Worm (Caenorhabditis elegans) whole organism, late embryonic: ENCODE data around the gene ZK822.9.

Source experiments
- C38D4.7 ChIP-seq: fragments of 200-800 bp; sonication (Bioruptor generic); optimal IDR thresholded peaks from 2 replicates; lab custom pipeline; 2018; ENCODE audit warnings: mild to moderate bottlenecking, missing genetic modification characterization, moderate library complexity, missing compliant biosample characterization
- F13H6.1 ChIP-seq: sonication (generic microtip); optimal IDR thresholded peaks from 2 replicates; lab custom pipeline; 2016; ENCODE audit warnings: missing genetic modification characterization, missing compliant biosample characterization
- K09A11.1 ChIP-seq: sonication (generic microtip); optimal IDR thresholded peaks from 2 replicates; lab custom pipeline; 2017; ENCODE audit warnings: antibody characterized with exemption, mild to moderate bottlenecking, missing genetic modification characterization, missing compliant biosample characterization; ENCODE audit not compliant: insufficient read depth
- Y22D7AL.16 ChIP-seq: sonication (generic microtip); optimal IDR thresholded peaks from 2 replicates; lab custom pipeline; 2016; ENCODE audit warnings: missing genetic modification characterization, missing compliant biosample characterization
- ahr-1 ChIP-seq: sonication (generic microtip); optimal IDR thresholded peaks from 2 replicates; lab custom pipeline; 2016; ENCODE audit warnings: missing genetic modification characterization, missing compliant biosample characterization
- ceh-19 ChIP-seq: fragments of 200-800 bp; sonication (Bioruptor generic); optimal IDR thresholded peaks from 2 replicates; lab custom pipeline; 2018; ENCODE audit warnings: mild to moderate bottlenecking, missing genetic modification characterization, missing compliant biosample characterization
- ceh-24 ChIP-seq: sonication (generic microtip); optimal IDR thresholded peaks from 2 replicates; lab custom pipeline; 2016; ENCODE audit warnings: mild to moderate bottlenecking, missing genetic modification characterization, missing compliant biosample characterization
- ceh-31 ChIP-seq: sonication (generic microtip); optimal IDR thresholded peaks from 2 replicates; lab custom pipeline; 2016; ENCODE audit warnings: missing genetic modification characterization, missing compliant biosample characterization
- ceh-34 ChIP-seq: sonication (generic microtip); optimal IDR thresholded peaks from 2 replicates; lab custom pipeline; 2016; ENCODE audit warnings: mild to moderate bottlenecking, missing genetic modification characterization, missing compliant biosample characterization
- ceh-45 ChIP-seq: fragments of 200-800 bp; sonication (Bioruptor generic); IDR thresholded peaks from 2 replicates; pipeline ENCODE4 v1.3.6; 2022; ENCODE audit warnings: missing genetic modification reagents, missing genetic modification characterization, missing compliant biosample characterization
- ceh-48 ChIP-seq: sonication (generic microtip); optimal IDR thresholded peaks from 2 replicates; lab custom pipeline; 2016; ENCODE audit warnings: missing genetic modification characterization, inconsistent platforms, missing compliant biosample characterization
- ceh-6 ChIP-seq: fragments of 200-800 bp; sonication (Bioruptor generic); optimal IDR thresholded peaks from 2 replicates; lab custom pipeline; 2018; ENCODE audit warnings: mild to moderate bottlenecking, missing genetic modification characterization, missing compliant biosample characterization
- che-1 ChIP-seq: sonication (generic microtip); optimal IDR thresholded peaks from 2 replicates; lab custom pipeline; 2016; ENCODE audit warnings: mild to moderate bottlenecking, missing genetic modification characterization, missing compliant biosample characterization
- elt-2 ChIP-seq: sonication (generic microtip); optimal IDR thresholded peaks from 2 replicates; lab custom pipeline; 2016; ENCODE audit warnings: missing genetic modification reagents, missing genetic modification characterization, missing compliant biosample characterization
- elt-4 ChIP-seq: sonication (generic microtip); optimal IDR thresholded peaks from 2 replicates; lab custom pipeline; 2016; ENCODE audit warnings: missing genetic modification characterization, missing compliant biosample characterization
- fkh-6 ChIP-seq: sonication (generic microtip); optimal IDR thresholded peaks from 2 replicates; lab custom pipeline; 2016; ENCODE audit warnings: missing genetic modification characterization, missing compliant biosample characterization
- madf-2 ChIP-seq: sonication (generic microtip); optimal IDR thresholded peaks from 2 replicates; lab custom pipeline; 2017; ENCODE audit warnings: missing genetic modification characterization, missing compliant biosample characterization
- mec-3 ChIP-seq: sonication (generic microtip); optimal IDR thresholded peaks from 2 replicates; lab custom pipeline; 2016; ENCODE audit warnings: borderline replicate concordance, missing genetic modification characterization, missing compliant biosample characterization
- nhr-11 ChIP-seq: fragments of 150-350 bp; optimal IDR thresholded peaks from 2 replicates; lab custom pipeline; 2014; ENCODE audit warnings: missing biosample characterization, missing genetic modification characterization
- nhr-232 ChIP-seq: sonication (generic microtip); optimal IDR thresholded peaks from 2 replicates; lab custom pipeline; 2016; ENCODE audit warnings: missing genetic modification characterization, missing compliant biosample characterization
- npax-4 ChIP-seq: sonication (generic microtip); optimal IDR thresholded peaks from 2 replicates; lab custom pipeline; 2016; ENCODE audit warnings: missing genetic modification characterization, missing compliant biosample characterization
- odd-2 ChIP-seq: sonication (generic microtip); optimal IDR thresholded peaks from 2 replicates; lab custom pipeline; 2017; ENCODE audit warnings: antibody characterized with exemption, mild to moderate bottlenecking, missing genetic modification characterization, missing compliant biosample characterization
- pha-4 ChIP-seq: fragments of 150-350 bp; optimal IDR thresholded peaks from 2 replicates; lab custom pipeline; 2018; ENCODE audit warnings: missing biosample characterization, missing genetic modification reagents, missing genetic modification characterization
- pqm-1 ChIP-seq: sonication (generic microtip); optimal IDR thresholded peaks from 2 replicates; lab custom pipeline; 2016; ENCODE audit warnings: missing genetic modification characterization, missing compliant biosample characterization
- pros-1 ChIP-seq: fragments of 150-350 bp; optimal IDR thresholded peaks from 2 replicates; lab custom pipeline; 2014; ENCODE audit warnings: missing biosample characterization, missing genetic modification reagents, missing genetic modification characterization
- ref-2 ChIP-seq: sonication (generic microtip); optimal IDR thresholded peaks from 2 replicates; lab custom pipeline; 2016; ENCODE audit warnings: missing genetic modification characterization, missing compliant biosample characterization
- sdc-2 ChIP-seq: sonication (generic microtip); optimal IDR thresholded peaks from 2 replicates; lab custom pipeline; 2016; ENCODE audit warnings: missing genotype, missing genetic modification characterization, missing compliant biosample characterization
- syd-9 ChIP-seq: sonication (generic microtip); optimal IDR thresholded peaks from 2 replicates; lab custom pipeline; 2016; ENCODE audit warnings: mild to moderate bottlenecking, missing genetic modification characterization, moderate library complexity, missing compliant biosample characterization
- tbx-7 ChIP-seq: sonication (generic microtip); optimal IDR thresholded peaks from 2 replicates; lab custom pipeline; 2016; ENCODE audit warnings: missing genotype, missing genetic modification characterization, missing compliant biosample characterization
- unc-3 ChIP-seq, 2 experiments: fragments of 200-800 bp in 1 of 2; sonication (Bioruptor generic) in 1 of 2; sonication (generic microtip) in 1 of 2; conservative IDR thresholded peaks in 1 of 2; optimal IDR thresholded peaks in 1 of 2; 2 replicates each; pipeline versions ENCODE4 v1.3.6 to Lab custom; 2016 to 2022; ENCODE audit warnings: missing compliant biosample characterization in 2 of 2, missing genetic modification characterization in 2 of 2, missing genetic modification reagents in 1 of 2
- unc-55 ChIP-seq: sonication (generic microtip); optimal IDR thresholded peaks from 2 replicates; lab custom pipeline; 2017; ENCODE audit warnings: missing biosample characterization, missing genetic modification reagents, missing genetic modification characterization
- zip-5 ChIP-seq: sonication (generic microtip); optimal IDR thresholded peaks from 2 replicates; lab custom pipeline; 2016; ENCODE audit warnings: missing genetic modification characterization, missing compliant biosample characterization
- ztf-16 ChIP-seq: sonication (generic microtip); optimal IDR thresholded peaks from 2 replicates; lab custom pipeline; 2017; ENCODE audit warnings: missing genetic modification characterization, missing compliant biosample characterization

The ZK822.9 gene

DNA sequence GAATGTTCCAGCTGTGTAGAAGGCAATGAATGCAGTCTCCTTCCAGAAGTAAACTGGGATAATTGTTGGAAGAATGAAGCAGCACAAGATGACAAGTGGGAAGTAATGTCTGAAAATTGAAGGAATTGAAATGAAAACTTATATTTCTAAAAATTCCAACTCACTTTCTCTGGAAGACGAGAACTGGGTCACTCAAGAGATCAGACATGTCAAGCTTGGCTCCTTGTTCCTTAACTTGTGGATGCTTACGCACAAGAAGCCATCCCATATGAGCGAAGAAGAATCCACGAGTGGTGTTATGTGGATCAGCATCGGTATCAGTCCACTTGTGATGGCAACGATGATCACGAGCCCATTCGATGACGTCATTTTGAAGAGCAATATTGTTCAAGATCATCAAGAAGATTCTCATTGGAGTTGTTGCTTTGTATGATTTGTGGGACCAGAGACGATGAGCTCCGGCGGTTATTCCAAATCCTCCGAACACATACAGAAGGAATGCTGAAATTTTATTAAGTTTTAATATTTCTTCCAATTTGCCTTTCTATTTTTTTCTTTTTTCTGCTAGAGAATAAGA is 1.4 kb upstream of the ZK822.9 start:
- TF ChIP-seq ahr-1 (tag; lab: Kevin White, UChicago) (no peak), nhr-11 (tag; lab: Kevin White, UChicago) (no peak)

DNA sequence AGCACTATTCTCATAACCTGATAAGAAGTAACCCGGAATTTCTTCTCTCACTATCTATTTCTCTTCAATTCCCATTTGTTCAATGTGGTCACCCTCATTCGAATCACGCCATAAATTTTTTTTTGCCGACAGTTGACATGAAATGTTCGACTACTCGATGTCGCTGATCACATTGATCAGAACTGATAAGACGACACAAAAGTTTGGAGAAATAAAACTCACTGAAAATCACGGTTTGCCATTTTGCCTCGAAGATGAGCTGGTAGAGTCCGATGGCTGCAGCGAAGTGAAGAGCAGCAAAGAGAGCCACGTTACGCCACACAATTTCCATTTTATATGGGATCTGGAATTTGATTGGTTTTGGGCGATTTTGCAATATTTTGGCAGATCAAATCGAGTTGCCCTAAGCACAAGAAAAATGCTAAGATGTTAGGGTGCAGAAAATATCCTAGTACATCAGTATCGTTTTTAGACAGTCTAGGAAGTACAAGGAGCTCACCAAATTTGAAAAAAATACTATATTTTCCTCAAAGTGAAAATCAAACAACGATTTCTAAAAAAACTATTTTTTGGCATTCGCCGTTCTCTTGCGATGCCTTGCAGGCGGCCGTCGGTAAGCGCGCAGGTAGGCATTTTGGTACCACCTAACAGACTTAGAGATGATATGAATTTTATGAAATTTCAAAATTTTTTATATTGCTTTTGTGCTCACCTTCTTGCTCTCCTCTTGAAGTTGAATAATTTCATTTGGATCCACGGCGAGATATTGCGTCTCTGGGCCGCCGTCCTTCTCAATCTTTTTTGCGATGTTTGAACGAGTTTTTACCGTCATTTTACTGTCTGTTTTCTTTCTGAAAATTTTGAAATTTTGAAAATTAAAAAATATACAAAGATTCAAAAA is 660 bp upstream of the ZK822.9 start, which contains the start of gene fat-6:
Gene fat-6 (minus strand): TSS at position 851 of the 901 bp plus-strand sequence.
- TF ChIP-seq nhr-232 (tag; lab: Kevin White, UChicago) (no peak), elt-2 (tag; lab: Kevin White, UChicago) (peak; percentile 31), tbx-7 (tag; lab: Kevin White, UChicago) (no peak)

DNA sequence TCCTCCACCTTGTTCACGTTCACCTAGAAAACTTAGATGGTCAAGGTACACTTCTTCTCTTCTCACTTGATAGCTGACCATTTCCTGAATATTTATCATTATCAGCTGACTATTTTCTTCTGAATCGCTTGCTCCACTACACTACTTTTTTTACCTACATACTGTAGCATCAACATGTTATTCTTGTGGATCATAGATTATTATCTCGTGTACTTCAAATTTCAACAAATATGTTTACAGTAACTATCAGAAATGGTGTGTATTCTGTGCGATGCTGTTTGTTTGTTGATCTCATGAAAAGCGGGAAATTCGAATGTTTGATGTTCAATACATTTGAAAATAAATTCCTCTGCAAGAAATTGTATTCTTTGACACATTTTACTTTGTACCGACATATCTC is 1.2 kb downstream of the ZK822.9 start, which contains the start of gene ZK822.10:
Gene ZK822.10 (plus strand): TSS at position 231 of the 400 bp plus-strand sequence.
- TF ChIP-seq elt-2 (tag; lab: Kevin White, UChicago) (no peak), ceh-45 (GFP tag; lab: Robert Waterston, UW) (no peak), che-1 (tag; lab: Kevin White, UChicago) (no peak), pros-1 (tag; lab: Kevin White, UChicago) (no peak), npax-4 (tag; lab: Kevin White, UChicago) (no peak), syd-9 (tag; lab: Kevin White, UChicago) (no peak), ztf-16 (tag; lab: Kevin White, UChicago) (no peak), ceh-34 (tag; lab: Kevin White, UChicago) (no peak), K09A11.1 (tag; lab: Kevin White, UChicago) (no peak), tbx-7 (tag; lab: Kevin White, UChicago) (no peak), ceh-6 (GFP tag; lab: Kevin White, UChicago) (no peak), ceh-48 (tag; lab: Kevin White, UChicago) (no peak)

DNA sequence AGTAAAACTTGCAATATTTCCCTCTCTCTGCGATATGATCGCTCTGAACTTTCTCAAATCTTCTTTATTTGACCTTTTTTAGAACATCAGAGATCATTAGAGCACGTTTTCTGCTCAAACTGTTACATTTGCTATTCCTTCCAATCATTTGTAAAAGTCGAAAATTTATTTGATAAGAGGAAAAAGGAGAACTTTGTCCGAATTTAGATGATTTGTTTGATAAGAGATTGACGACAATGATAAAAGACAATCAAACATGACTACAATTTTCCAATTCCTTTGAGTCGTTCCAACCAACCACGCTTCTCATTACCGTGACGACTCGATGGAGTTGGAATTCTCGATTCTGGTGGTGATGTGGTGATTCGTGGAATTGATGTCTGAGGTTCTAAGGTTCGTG is 2.1 kb downstream of the ZK822.9 start:
- peak; percentile 20 for TF ChIP-seq elt-2 (tag; lab: Kevin White, UChicago)
- no peak for TF ChIP-seq unc-3 (GFP tag; conservative IDR thresholded peaks at IDR 0.05; lab: Robert Waterston, UW)
- TF ChIP-seq unc-3 (tag; optimal IDR thresholded peaks at IDR 0.05; lab: Kevin White, UChicago) = no peak
- no peak for TF ChIP-seq F13H6.1
- no peak for TF ChIP-seq zip-5 (tag; lab: Kevin White, UChicago)
- no peak for TF ChIP-seq ceh-31 (tag; lab: Kevin White, UChicago)
- TF ChIP-seq ceh-19 (GFP tag; lab: Kevin White, UChicago) = no peak
- no peak for TF ChIP-seq unc-55 (GFP tag; lab: Kevin White, UChicago)
- TF ChIP-seq, all 69 proteins: peak for 1

DNA sequence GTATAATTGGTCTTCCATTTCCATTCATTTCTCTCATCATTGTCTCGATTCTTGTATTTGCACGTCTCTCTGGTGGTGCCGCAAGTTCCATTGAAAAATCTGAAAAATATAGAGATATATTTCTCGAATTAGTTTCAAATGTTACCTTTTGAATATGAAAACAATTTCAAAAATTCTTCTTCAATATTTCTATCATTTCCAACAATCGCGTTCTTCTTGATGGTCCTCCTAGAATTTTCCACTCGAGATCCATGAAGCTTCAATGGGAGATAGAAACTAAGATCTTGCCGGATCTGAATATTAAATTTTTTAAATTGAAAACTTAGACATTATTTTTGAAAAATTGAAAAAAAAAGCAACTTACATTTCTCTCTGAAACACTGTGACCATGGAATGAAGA is 3.3 kb downstream of the ZK822.9 start:
- no peak for TF ChIP-seq odd-2 (tag; lab: Kevin White, UChicago)
- TF ChIP-seq pqm-1 (tag; lab: Kevin White, UChicago) = no peak
- no peak for TF ChIP-seq ceh-31 (tag; lab: Kevin White, UChicago)
- no peak for TF ChIP-seq ceh-24 (tag; lab: Kevin White, UChicago)

DNA sequence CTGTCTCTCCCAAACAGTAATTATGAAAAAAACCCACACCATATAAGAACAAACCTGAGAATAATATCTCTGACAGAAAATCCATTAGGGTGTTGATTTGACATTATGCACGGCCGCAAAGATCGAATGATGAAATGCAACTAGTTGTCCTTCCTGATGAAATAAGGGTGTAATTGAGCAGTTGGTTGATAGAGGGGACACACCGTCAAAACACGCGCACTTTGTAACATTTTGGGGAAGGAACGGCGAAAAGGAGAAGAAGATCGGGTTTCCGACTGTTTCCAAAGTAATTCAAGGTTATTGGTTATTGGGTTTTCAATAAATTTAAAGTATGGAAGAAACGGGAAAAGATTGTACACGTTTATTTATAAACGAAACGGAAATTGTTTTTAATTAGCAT is 6.3 kb downstream of the ZK822.9 start, which contains the start of gene ZK822.1:
Gene ZK822.1 (minus strand): TSS at position 121 of the 400 bp plus-strand sequence.
- no peak for TF ChIP-seq madf-2
- no peak for TF ChIP-seq ceh-34 (tag; lab: Kevin White, UChicago)
- no peak for TF ChIP-seq fkh-6
- no peak for TF ChIP-seq che-1 (tag; lab: Kevin White, UChicago)
- no peak for TF ChIP-seq mec-3 (tag; lab: Kevin White, UChicago)
- no peak for TF ChIP-seq syd-9 (tag; lab: Kevin White, UChicago)
- no peak for TF ChIP-seq ref-2 (tag; lab: Kevin White, UChicago)
- TF ChIP-seq Y22D7AL.16 = no peak
- TF ChIP-seq sdc-2 (tag; lab: Kevin White, UChicago) = no peak
- TF ChIP-seq elt-4 (tag; lab: Kevin White, UChicago) = no peak
- no peak for TF ChIP-seq odd-2 (tag; lab: Kevin White, UChicago)
- TF ChIP-seq pha-4 (tag; lab: Kevin White, UChicago) = no peak
- no peak for TF ChIP-seq C38D4.7 (GFP tag; lab: Kevin White, UChicago)
- no peak for TF ChIP-seq ceh-24 (tag; lab: Kevin White, UChicago)
